Fruit fly (Drosophila melanogaster) whole organism, pupa: ENCODE results near the gene chas.

Experiments used
- CG10348 ChIP-seq: fragments of 200-800 bp; sonication (Bioruptor generic); IDR thresholded peaks from 2 replicates; pipeline ENCODE4 v1.3.6; 2022; ENCODE audit warnings: missing biosample characterization, missing genetic modification characterization
- CG12605 ChIP-seq: fragments of 200-800 bp; sonication (Bioruptor generic); IDR thresholded peaks from 2 replicates; pipeline ENCODE4 v1.3.6; 2022; ENCODE audit warnings: missing biosample characterization, missing genetic modification characterization
- CG13204 ChIP-seq: fragments of 200-800 bp; sonication (Bioruptor generic); optimal IDR thresholded peaks from 2 replicates; lab custom pipeline; 2018; ENCODE audit warnings: missing biosample characterization, mild to moderate bottlenecking, missing genetic modification characterization, moderate library complexity
- CG14655 ChIP-seq: fragments of 200-800 bp; sonication (Bioruptor generic); optimal IDR thresholded peaks from 3 replicates; lab custom pipeline; 2017; ENCODE audit warnings: mild to moderate bottlenecking, missing biosample characterization, missing genetic modification reagents, missing genetic modification characterization
- CG15710 ChIP-seq: fragments of 200-800 bp; sonication (Bioruptor generic); optimal IDR thresholded peaks from 2 replicates; lab custom pipeline; 2018; ENCODE audit warnings: missing biosample characterization, mild to moderate bottlenecking, missing genetic modification characterization, moderate library complexity
- CG17806 ChIP-seq: fragments of 200-800 bp; sonication (Bioruptor generic); optimal IDR thresholded peaks from 2 replicates; lab custom pipeline; 2018; ENCODE audit warnings: missing biosample characterization, mild to moderate bottlenecking, missing genetic modification characterization, moderate library complexity
- CG32121 ChIP-seq: fragments of 200-800 bp; sonication (Bioruptor generic); IDR thresholded peaks from 2 replicates; pipeline ENCODE4 v1.3.6; 2022; ENCODE audit warnings: missing biosample characterization, missing genetic modification characterization
- CG34367 ChIP-seq: fragments of 200-800 bp; sonication (Bioruptor generic); optimal IDR thresholded peaks from 2 replicates; lab custom pipeline; 2018; ENCODE audit warnings: missing biosample characterization, mild to moderate bottlenecking, missing genetic modification characterization
- CG4496 ChIP-seq: fragments of 200-800 bp; sonication (Bioruptor generic); IDR thresholded peaks from 3 replicates; pipeline ENCODE4 v1.3.6; 2022; ENCODE audit warnings: missing biosample characterization, missing genetic modification characterization
- CG8159 ChIP-seq: fragments of 200-800 bp; sonication (Bioruptor generic); optimal IDR thresholded peaks from 3 replicates; lab custom pipeline; 2018; ENCODE audit warnings: missing biosample characterization, mild to moderate bottlenecking, missing genetic modification characterization, moderate library complexity
- CG8301 ChIP-seq: fragments of 200-800 bp; sonication (Bioruptor generic); optimal IDR thresholded peaks from 2 replicates; lab custom pipeline; 2018; ENCODE audit warnings: missing biosample characterization, mild to moderate bottlenecking, missing genetic modification characterization
- CG9948 ChIP-seq: fragments of 200-800 bp; sonication (Bioruptor generic); optimal IDR thresholded peaks from 2 replicates; lab custom pipeline; 2018; ENCODE audit warnings: missing biosample characterization, mild to moderate bottlenecking, missing genetic modification characterization, moderate library complexity
- D1 ChIP-seq: fragments of 200-800 bp; sonication (Bioruptor generic); optimal IDR thresholded peaks from 2 replicates; lab custom pipeline; 2018; ENCODE audit warnings: missing biosample characterization, mild to moderate bottlenecking, missing genetic modification characterization, moderate library complexity
- EcR ChIP-seq: fragments of 200-800 bp; sonication (Bioruptor generic); optimal IDR thresholded peaks from 3 replicates; lab custom pipeline; 2019; ENCODE audit warnings: missing biosample characterization, missing genetic modification characterization, mild to moderate bottlenecking, moderate library complexity, missing genetic modification reagents
- Ets98B ChIP-seq: fragments of 200-800 bp; sonication (Bioruptor generic); IDR thresholded peaks from 2 replicates; pipeline ENCODE4 v1.3.6; 2022; ENCODE audit warnings: missing biosample characterization, missing genetic modification characterization
- Pif1A ChIP-seq: fragments of 200-800 bp; sonication (Bioruptor generic); optimal IDR thresholded peaks from 3 replicates; lab custom pipeline; 2016; ENCODE audit warnings: missing biosample characterization, missing genetic modification characterization
- Pif1B ChIP-seq: fragments of 200-800 bp; sonication (Bioruptor generic); optimal IDR thresholded peaks from 3 replicates; lab custom pipeline; 2016; ENCODE audit warnings: missing biosample characterization, missing genetic modification characterization
- Snoo ChIP-seq: fragments of 200-800 bp; sonication (Bioruptor generic); optimal IDR thresholded peaks from 3 replicates; lab custom pipeline; 2017; ENCODE audit warnings: missing biosample characterization, mild to moderate bottlenecking, missing genetic modification characterization, inconsistent platforms
- fd96Ca ChIP-seq: fragments of 200-800 bp; sonication (Bioruptor generic); IDR thresholded peaks from 3 replicates; pipeline ENCODE4 v1.3.6; 2022; ENCODE audit warnings: missing biosample characterization, missing genetic modification characterization
- gl ChIP-seq: fragments of 200-800 bp; sonication (Bioruptor generic); optimal IDR thresholded peaks from 2 replicates; lab custom pipeline; 2018; ENCODE audit warnings: missing biosample characterization, mild to moderate bottlenecking, missing genetic modification characterization
- rn ChIP-seq: fragments of 200-800 bp; sonication (Bioruptor generic); IDR thresholded peaks from 2 replicates; pipeline ENCODE4 v1.3.6; 2022; ENCODE audit warnings: missing biosample characterization, missing genetic modification characterization

The chas gene

DNA sequence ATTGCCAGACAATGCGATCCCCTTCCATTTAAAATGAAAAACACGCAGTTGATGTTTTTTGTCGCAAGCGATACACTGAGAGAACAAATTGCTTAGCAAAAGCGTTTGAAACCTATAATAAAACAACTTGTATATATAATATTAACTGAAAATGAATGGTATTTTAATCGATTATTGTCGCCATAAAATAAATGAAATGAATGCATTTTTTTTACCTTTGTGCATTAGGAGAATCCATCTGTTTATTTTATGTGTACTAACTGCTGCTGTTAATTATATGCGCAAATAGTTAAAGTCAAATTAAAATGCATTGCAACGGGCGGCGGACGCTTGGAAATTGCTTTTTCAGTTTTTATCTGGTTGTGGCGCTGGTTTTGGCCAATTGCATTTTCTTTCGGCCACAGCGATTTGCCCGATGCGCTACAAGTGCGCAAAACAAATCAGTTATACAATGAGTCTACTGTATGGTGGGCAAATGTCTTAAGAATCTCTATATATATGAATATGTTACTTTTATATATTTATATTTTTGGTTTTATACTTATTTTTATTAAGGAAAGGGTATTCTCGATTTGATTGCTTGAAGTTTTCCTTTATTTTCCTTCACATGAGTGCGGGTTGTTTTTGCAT, 28.1 kb upstream of the chas start:
- TF ChIP-seq CG9948 (tag; lab: Kevin White, UChicago) (peak; percentile 46), Snoo (tag; lab: Kevin White, UChicago) (no peak), CG12605 (no peak; the same call in none of the 2 replicates), gl (tag; lab: Kevin White, UChicago) (no peak), fd96Ca (peak; percentile 82), Ets98B (GFP tag; lab: Robert Waterston, UW) (peak; percentile 62), CG17806 (peak; percentile 57), CG8159 (tag; lab: Kevin White, UChicago) (peak; percentile 69), rn (peak; percentile 17; the same call in 1 of the 2 replicates), CG8301 (tag; lab: Kevin White, UChicago) (peak; percentile 55), CG32121 (peak; percentile 69; the same call in 1 of the 2 replicates), Pif1B (peak; percentile 27), EcR (GFP tag; lab: Kevin White, UChicago) (no peak), Pif1A (GFP tag; lab: Kevin White, UChicago) (peak; percentile 41), CG13204 (GFP tag; lab: Kevin White, UChicago) (no peak), D1 (no peak), CG4496 (peak; percentile 81), CG14655 (peak; percentile 62), CG34367 (tag; lab: Kevin White, UChicago) (peak; percentile 19), CG10348 (GFP tag; lab: Robert Waterston, UW) (no peak), CG15710 (tag; lab: Kevin White, UChicago) (peak; percentile 65)

DNA sequence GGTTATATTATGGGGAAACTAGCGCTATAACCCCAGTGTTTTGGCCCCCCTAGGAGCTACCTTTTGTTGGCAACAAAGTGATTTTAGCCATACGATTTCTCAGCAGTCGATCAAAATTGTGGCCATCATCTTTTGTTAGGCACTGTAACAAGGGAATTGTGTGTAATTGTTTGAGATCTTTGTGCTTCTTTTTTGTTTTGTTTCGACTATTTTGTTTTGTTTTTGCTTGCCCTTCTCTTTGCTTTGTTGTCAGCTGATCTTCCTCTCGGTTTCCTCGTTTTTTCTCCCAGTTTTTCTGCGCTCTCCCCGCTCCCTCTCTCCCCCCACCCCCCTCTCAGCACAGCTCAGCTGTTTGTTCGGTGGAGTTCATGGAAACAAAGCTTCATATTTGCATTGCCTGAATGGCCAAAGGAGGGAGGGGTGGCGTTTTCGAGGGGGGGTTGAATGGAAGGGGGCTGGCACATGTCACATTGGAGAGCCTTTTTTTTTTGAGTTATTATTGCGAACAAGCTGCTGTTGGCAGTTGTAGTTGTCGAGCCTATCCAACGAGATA, 27.5 kb upstream of the chas start:
- no peak for TF ChIP-seq Pif1B
- no peak for TF ChIP-seq CG13204 (GFP tag; lab: Kevin White, UChicago)
- TF ChIP-seq Ets98B (GFP tag; lab: Robert Waterston, UW) = no peak
- no peak for TF ChIP-seq CG34367 (tag; lab: Kevin White, UChicago)
- peak; percentile 34 for TF ChIP-seq CG15710 (tag; lab: Kevin White, UChicago)
- no peak for TF ChIP-seq Snoo (tag; lab: Kevin White, UChicago)
- 0 out of 2 replicates have a peak, but pooled peaks have one; percentile 8 for TF ChIP-seq CG32121
- TF ChIP-seq CG17806 = peak; percentile 46
- peak; percentile 51; the same call in 1 of the 3 replicates for TF ChIP-seq fd96Ca
- no peak for TF ChIP-seq CG10348 (GFP tag; lab: Robert Waterston, UW)
- peak; percentile 90 for TF ChIP-seq EcR (GFP tag; lab: Kevin White, UChicago)
- TF ChIP-seq CG4496 = no peak
- peak; percentile 20 for TF ChIP-seq CG8301 (tag; lab: Kevin White, UChicago)
- peak; percentile 57 for TF ChIP-seq CG8159 (tag; lab: Kevin White, UChicago)
- TF ChIP-seq CG14655 = no peak
- no peak for TF ChIP-seq D1
- TF ChIP-seq gl (tag; lab: Kevin White, UChicago) = peak; percentile 81
- peak; percentile 77 for TF ChIP-seq CG12605
- no peak for TF ChIP-seq CG9948 (tag; lab: Kevin White, UChicago)
- TF ChIP-seq Pif1A (GFP tag; lab: Kevin White, UChicago) = no peak
- no peak for TF ChIP-seq rn

DNA sequence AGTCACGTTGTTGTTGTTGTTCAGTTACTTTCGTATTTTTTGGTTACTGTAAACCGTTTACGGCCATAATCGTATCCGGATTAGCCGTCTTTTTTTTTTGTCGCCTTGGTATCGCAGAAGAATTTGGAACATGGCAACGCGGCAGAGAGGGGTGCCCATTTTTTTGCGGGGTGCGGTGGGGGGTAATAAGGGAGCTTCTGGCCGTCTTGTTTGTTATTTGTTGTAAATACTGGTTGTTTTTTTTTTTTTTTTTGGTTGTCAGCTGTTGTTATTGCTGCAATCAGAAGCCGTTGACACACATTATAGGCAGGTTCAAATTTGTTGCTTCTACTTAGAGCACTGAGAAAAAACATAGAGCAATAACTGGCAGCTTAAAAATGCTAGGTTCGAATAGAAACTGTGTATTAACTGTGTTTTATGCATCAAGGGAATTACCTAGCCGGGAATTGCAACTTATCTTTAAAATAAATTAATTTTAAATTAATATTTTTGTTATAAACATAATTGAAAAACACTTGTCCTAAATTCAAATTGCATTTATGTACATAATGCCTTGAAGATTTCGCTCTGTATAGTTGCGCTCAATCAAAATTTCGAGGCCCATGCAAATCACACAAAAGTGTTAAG, 25.9 kb upstream of the chas start:
- TF ChIP-seq CG13204 (GFP tag; lab: Kevin White, UChicago) (no peak), CG32121 (peak; percentile 38; the same call in 1 of the 2 replicates)

- TF ChIP-seq EcR (GFP tag; lab: Kevin White, UChicago) (peak; percentile 11), Snoo (tag; lab: Kevin White, UChicago) (peak; percentile 4), CG34367 (tag; lab: Kevin White, UChicago) (no peak), CG14655 (peak; percentile 3), CG8159 (tag; lab: Kevin White, UChicago) (no peak), CG9948 (tag; lab: Kevin White, UChicago) (no peak), CG10348 (GFP tag; lab: Robert Waterston, UW) (no peak), CG15710 (tag; lab: Kevin White, UChicago) (no peak), CG4496 (peak; percentile 16; the same call in 1 of the 3 replicates), gl (tag; lab: Kevin White, UChicago) (no peak), D1 (no peak), CG32121 (peak; percentile 47), Ets98B (GFP tag; lab: Robert Waterston, UW) (peak; percentile 45; the same call in 1 of the 2 replicates), Pif1A (GFP tag; lab: Kevin White, UChicago) (no peak), CG12605 (peak; percentile 40; the same call in 1 of the 2 replicates), CG13204 (GFP tag; lab: Kevin White, UChicago) (peak; percentile 46), fd96Ca (no peak), rn (no peak), CG8301 (tag; lab: Kevin White, UChicago) (no peak), Pif1B (peak; percentile 12), CG17806 (no peak)
These were observed 24.4 kb upstream of the chas start for dm6 chrX:17722912-17723311.

DNA sequence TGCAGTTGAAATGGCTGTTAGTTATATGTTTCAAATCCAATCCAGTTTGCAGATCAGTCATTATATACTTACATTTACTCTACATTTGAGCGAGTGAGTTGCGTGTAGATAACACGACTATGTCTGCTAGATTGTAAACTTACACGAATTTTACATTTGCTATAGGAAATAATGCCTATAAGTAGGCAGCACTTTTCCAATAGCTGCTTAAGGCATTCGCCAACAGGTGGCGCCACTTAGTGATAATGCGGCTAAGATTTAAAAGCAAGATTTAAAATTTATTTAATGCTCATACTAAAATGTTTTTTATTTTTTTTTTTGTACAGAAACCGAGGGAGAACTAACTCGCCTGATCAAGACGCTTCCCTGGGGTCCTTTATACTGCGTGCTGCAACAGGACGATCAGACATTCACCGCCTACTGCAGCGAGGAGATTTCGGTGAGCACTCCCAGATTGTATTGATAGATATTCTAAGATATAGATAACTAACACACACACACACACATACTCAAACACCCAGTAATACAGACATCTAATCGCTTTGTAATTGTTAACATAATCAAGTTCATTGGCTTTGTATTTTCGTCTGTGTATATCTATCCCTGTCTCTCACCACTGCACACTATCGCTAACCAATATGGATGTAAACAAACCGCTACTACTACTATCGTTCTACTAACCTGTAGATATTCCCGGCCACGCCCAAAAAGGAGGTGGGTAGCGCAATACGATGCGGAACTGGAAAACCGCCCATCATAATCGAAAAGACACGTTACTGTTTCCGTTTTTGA, 21.9 kb upstream of the chas start:
- no peak for TF ChIP-seq CG32121
- no peak for TF ChIP-seq Ets98B (GFP tag; lab: Robert Waterston, UW)
- no peak for TF ChIP-seq CG13204 (GFP tag; lab: Kevin White, UChicago)
- 0 out of 3 replicates have a peak, but pooled peaks have one; percentile 32 for TF ChIP-seq CG4496
